Worm (Caenorhabditis elegans) whole organism, L4/young adult: Measurements from ENCODE around the gene wdr-48.

Source experiments
- W03F9.2 ChIP-seq: fragments of 150-350 bp; optimal IDR thresholded peaks from 2 replicates; lab custom pipeline; 2014; ENCODE audit warnings: missing biosample characterization, missing genetic modification characterization
- dao-5 ChIP-seq: sonication (generic microtip); optimal IDR thresholded peaks from 2 replicates; lab custom pipeline; 2016; ENCODE audit warnings: missing genotype, missing genetic modification characterization, moderate library complexity, missing compliant biosample characterization
- him-1 ChIP-seq: sonication (generic microtip); optimal IDR thresholded peaks from 2 replicates; lab custom pipeline; 2016; ENCODE audit warnings: missing genotype, missing genetic modification reagents, missing genetic modification characterization, missing compliant biosample characterization

wdr-48 gene

DNA sequence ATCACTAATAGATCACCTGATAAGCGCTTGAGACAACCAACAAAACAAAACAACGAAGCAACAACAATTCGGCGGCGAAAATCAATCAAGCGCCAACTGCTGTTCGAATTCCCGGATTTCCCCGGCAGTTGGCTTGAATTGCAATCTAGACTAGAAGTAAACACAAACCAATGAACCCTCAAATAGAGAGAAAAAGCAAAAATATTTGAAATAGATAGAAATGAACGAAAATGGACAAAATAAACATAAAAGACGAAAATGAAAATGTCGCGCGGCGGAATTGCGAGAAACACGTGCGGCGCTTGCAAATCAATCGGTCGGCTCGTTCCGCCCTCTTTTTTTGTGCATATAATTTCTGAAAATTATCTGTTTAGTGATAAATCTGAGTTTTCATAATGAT, 10.2 kb upstream of the wdr-48 start, which contains the start of gene idhg-1:
Gene idhg-1 (plus strand): TSS at position 343 of the 400 bp plus-strand sequence.
- TF ChIP-seq dao-5, result peak; percentile 54
- TF ChIP-seq him-1 (tag; lab: Kevin White, UChicago), result peak; percentile 66
- TF ChIP-seq W03F9.2 (tag; lab: Kevin White, UChicago), result peak; percentile 80

DNA sequence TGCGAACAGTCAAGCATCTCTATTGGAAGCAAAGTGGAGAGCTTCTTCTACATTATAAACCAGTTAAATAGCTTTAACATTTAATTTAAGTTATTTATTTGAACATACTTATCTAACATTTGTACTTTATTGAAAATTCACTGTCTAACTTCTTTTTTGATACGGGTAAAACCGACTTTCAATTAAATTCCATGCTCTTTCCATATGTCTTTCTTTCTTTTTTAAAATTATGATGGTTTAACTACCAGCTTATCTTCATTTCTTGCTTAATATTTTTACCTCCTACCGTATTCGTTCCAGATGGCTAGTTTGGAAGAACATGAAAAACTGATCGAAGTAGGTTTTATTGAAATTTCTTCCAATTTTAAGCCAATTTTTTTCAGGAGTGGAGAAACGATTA, 2.8 kb downstream of the wdr-48 start, which contains the start of gene F35G12.12:
Gene F35G12.12 (plus strand): TSS at position 301 of the 400 bp plus-strand sequence.
- TF ChIP-seq W03F9.2 (tag; lab: Kevin White, UChicago), result no peak
- TF ChIP-seq him-1 (tag; lab: Kevin White, UChicago), result no peak
- TF ChIP-seq dao-5, result no peak

DNA sequence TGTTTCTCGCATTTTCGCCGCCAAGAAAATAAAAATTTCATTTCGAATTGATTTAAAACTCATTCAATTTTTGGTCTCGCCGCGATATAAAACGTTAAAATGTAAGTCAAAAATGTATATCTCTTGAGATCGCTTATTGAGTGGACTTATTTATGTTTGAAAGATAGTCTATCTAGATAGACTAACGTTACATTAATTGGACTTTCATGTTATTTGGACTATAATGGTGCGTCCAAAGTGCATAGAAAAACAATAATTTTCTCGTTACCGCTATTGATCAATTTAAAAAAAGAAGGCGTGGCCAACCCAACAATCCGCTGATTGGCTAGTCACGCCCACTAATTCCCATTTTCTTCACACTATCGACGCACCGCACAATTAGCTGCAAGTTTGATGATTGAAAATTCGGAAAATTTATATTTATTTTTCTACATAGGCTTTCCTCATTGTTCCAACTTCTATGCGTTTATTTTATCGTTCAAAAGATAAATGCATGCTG, 5.5 kb downstream of the wdr-48 start, which contains the start of gene F35G12.5:
Gene F35G12.5 (plus strand): TSS at position 51 of the 499 bp plus-strand sequence.
- TF ChIP-seq W03F9.2 (tag; lab: Kevin White, UChicago) (no peak), dao-5 (no peak), him-1 (tag; lab: Kevin White, UChicago) (no peak)

DNA sequence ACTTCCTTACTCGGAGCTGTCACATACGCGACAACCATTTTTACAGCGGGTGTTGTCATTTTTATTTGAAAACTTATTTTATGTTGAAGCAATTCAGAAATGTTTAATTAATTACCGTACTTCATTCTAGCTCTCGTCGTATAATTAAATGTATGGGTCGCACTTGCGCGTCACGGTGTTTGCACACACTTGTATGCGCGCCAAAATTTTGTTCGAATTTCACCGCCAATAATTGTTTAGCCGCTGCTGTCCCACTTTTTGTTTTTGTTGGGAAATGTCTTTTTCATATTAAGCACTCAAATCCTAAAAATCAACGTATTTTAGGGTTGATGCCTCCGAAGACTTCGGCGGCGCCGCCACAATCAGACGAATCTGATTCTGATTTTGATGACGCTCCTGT, 8.5 kb downstream of the wdr-48 start, which contains the start of the genes F35G12.7 and smc-4:
Gene F35G12.7 (minus strand): TSS at position 154 of the 400 bp plus-strand sequence.
Gene smc-4 (plus strand): TSS at position 325 of the 400 bp plus-strand sequence.
- TF ChIP-seq him-1 (tag; lab: Kevin White, UChicago), result no peak

DNA sequence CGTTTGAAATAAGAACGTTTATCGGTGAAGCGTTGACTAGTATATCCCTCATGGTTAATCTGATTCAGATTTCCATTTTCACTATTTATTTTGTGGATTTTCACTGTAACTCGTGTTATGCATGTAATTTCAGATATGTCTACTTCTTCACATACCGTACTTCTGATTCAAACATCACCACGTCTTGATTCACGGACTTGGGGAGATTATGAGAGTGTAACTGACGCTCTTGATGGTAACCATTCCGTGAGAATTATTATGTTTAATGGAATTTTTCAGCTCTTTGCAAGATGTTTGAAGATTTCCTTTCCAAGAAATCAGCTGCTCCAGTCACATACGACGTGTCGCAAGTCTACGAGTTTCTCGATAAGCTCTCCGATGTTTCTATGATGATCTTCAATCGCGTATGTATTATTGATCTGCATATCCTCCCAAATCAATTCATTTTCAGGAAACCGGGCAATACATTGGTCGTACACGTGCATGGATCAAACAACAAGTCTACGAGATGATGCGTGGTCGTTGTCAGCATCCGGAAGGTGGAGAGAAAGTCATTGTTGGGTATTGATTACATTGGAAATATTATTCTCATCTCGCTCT, 14.5 kb downstream of the wdr-48 start, which contains the start of gene erh-2:
Gene erh-2 (plus strand): TSS at position 134 of the 600 bp plus-strand sequence.
- TF ChIP-seq dao-5, result no peak
- TF ChIP-seq W03F9.2 (tag; lab: Kevin White, UChicago), result no peak
- TF ChIP-seq him-1 (tag; lab: Kevin White, UChicago), result no peak

DNA sequence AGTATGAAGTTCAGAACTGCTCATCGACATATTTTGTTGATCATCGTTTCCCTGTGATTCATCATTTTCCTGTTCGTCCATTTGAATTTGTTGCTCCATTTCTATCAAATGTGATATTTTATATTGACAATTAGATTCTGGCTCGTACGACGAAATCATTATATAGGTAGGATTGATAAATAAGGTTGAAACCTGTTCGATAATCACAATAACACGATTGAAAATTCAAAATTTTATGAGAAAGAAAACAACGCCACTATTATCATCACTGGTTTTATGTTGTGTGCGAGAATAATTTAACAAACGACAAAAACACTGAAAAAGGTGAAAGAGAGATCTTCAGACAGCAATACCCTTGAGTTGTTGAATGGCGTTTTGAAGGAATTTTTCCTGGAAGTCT, 15.7 kb downstream of the wdr-48 start, which contains the start of gene apc-11:
Gene apc-11 (minus strand): TSS at position 101 of the 400 bp plus-strand sequence.
- TF ChIP-seq him-1 (tag; lab: Kevin White, UChicago), result no peak
- TF ChIP-seq W03F9.2 (tag; lab: Kevin White, UChicago), result no peak
- no peak for TF ChIP-seq dao-5

DNA sequence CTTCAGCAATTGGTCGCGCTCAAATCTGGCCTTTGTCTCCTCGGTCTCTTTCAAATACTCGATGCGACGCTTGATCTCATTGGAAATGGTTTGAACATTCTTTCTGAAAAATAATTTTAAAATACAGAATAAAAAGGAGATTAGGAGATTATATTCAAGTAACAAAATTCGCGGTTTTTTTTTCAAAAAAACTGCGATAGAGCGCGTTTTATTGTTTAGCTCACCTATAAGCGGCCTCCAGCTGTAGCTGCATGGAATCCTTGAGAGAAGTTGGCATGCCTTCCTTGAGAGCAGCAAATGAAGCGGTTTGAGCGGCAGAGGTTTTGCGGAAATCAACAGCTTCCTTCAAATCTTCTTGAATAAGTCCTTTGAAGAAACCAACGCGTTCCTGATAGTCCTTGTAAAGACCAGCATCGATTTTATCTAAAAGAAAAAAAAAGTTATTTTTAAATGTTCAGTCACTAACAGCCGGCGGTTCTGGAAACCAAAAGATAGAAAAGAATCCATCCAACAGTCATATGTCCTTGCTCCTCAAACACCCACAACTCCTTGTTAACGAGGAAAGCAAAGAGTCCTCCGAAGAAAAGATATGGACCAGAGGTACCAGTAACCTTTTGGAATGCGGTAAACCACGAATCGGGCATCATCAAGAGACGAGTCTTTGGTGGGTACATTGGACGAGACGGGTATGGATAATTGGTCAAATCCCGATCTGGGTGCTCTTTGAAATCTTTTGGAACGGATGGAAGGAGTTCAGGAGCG, 16.3 kb downstream of the wdr-48 start:
- no peak for TF ChIP-seq W03F9.2 (tag; lab: Kevin White, UChicago)
- no peak for TF ChIP-seq him-1 (tag; lab: Kevin White, UChicago)
- TF ChIP-seq dao-5, result no peak

DNA sequence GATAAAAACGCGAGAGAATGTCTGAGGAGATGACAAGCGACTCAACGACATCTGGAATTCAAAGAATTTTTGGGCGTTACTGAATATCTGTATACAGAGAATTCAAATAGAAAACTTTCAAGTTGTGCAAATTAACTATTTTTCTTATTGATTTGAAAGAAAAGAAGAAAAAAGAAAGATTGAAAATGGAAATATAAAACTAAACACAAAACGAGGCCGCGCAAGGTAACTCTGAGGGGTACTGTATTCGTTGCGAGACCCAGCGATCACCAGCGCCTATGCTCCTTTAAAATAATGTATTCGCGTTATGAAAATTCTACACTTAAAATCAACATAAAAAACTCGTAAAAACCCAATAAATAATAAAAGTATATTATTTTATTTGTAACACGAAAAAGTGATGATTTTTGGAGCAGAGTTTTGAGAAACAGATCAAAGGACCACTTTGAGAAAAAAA, 17.1 kb downstream of the wdr-48 start, which contains the start of gene asb-1:
Gene asb-1 (minus strand): TSS at position 51 of the 457 bp plus-strand sequence.
- TF ChIP-seq him-1 (tag; lab: Kevin White, UChicago) (no peak), W03F9.2 (tag; lab: Kevin White, UChicago) (no peak), dao-5 (no peak)

DNA sequence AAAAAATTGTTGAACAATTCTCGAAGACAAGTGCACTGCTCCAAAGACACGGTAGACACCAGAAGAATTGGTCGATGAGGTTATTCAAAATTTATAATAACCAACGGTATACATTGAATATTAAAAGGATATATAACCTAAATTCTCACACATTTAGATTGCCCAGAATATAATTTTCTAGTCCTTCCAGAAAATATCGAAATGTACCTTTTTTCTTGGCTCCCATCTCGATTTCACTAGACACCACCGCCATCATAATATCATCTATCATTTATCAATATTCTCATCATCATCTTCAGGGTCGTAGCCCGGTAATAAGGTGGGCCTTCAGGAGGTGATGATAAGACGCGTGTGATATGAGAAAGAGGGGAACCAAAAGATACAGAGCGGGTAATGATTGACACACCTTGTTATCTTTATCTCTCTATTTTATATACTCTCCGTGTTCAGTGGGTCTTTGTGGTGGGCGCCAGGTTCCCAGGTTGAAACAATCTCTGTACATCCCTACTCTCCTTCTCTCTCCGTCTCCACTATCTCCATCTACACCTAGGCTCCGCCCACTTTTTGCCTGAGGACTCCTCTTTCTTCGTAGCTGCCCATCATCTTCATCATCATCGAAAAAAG, 21.6 kb downstream of the wdr-48 start, which contains the start of gene mab-21:
Gene mab-21 (plus strand): TSS at position 615 of the 624 bp plus-strand sequence.
- TF ChIP-seq W03F9.2 (tag; lab: Kevin White, UChicago), result no peak
- TF ChIP-seq him-1 (tag; lab: Kevin White, UChicago), result no peak

DNA sequence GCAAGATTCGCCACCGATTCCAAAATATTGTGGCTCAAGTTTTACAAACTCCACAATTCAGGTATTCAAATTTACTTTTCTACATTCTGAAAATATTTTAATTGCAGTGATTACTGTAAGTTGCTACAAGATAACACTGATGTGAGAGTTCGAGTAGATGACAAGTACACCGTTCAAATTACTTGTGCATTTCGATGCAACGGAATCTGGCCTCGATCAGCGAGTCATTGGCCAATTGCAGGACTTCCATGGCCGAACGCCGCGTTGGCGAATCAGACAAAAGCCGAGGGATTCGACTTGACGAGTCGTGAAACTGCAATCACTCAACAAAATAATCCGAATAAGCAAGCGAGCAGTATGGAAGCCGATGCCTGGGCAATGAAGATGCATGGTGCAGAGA, 22.6 kb downstream of the wdr-48 start:
- TF ChIP-seq dao-5 (no peak), W03F9.2 (tag; lab: Kevin White, UChicago) (no peak), him-1 (tag; lab: Kevin White, UChicago) (no peak)

DNA sequence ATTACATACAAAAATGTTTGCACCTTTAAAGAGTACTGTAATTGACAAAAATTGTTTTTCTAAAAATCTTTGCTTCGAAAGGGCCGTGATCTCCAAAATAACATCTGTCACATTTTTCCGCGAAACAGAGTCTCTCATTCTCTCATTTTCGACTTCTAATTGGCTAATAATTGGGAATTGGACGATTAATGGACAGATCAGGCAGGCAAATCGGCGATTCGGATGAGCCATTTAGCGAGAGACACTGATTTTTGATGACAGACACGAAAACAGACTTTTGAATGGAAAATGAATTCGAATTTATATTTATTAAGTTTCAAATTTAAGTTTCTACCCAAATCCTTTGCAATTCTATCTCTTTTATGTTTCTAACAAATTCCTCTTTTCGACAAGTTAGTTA, 25.2 kb downstream of the wdr-48 start:
- no peak for TF ChIP-seq dao-5
- TF ChIP-seq him-1 (tag; lab: Kevin White, UChicago), result no peak
- TF ChIP-seq W03F9.2 (tag; lab: Kevin White, UChicago), result no peak

DNA sequence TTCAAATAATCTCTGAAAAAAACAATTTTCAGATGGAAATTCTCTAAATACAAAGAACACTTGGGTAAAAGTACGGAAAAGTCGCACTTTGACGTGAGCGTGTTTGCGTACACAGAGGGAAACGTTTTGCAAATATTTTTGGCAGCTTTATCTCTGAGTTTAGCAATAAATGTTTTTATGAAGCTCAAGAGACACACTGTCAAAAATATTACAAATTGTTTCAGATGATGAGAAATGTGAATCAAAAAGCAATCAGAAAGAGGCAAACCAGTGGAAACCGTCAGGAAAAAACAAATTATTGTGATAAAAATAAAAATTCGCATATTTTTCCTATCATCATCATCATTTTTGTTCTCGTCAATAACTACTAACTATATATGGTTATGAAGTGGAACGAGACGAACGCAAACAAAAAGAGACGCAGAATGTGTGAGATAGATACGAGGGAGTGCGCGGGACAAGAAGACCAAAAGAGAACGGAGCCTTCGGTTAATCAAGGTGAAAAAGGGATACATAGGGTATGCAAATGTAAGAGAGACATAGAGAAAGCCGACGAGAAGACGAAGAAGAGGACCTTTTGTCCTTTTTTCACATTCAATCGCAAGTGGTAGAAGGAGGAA, 33.8 kb downstream of the wdr-48 start, which contains the start of gene sel-2:
Gene sel-2 (minus strand): TSS at position 51 of the 620 bp plus-strand sequence.
- TF ChIP-seq him-1 (tag; lab: Kevin White, UChicago) (no peak), W03F9.2 (tag; lab: Kevin White, UChicago) (no peak), dao-5 (no peak)
